Fruit fly (Drosophila melanogaster) whole organism, pupa: ENCODE data around the gene mRpL30.
A peak's percentile ranks its signal among the peaks of the same experiment; 100 is the strongest.

Source experiments
- CG10348 ChIP-seq: fragments of 200-800 bp; sonication (Bioruptor generic); IDR thresholded peaks from 2 replicates; pipeline ENCODE4 v1.3.6; 2022; ENCODE audit warnings: missing biosample characterization, missing genetic modification characterization
- CG12605 ChIP-seq: fragments of 200-800 bp; sonication (Bioruptor generic); IDR thresholded peaks from 2 replicates; pipeline ENCODE4 v1.3.6; 2022; ENCODE audit warnings: missing biosample characterization, missing genetic modification characterization
- CG13204 ChIP-seq: fragments of 200-800 bp; sonication (Bioruptor generic); optimal IDR thresholded peaks from 2 replicates; lab custom pipeline; 2018; ENCODE audit warnings: missing biosample characterization, mild to moderate bottlenecking, missing genetic modification characterization, moderate library complexity
- CG14655 ChIP-seq: fragments of 200-800 bp; sonication (Bioruptor generic); optimal IDR thresholded peaks from 3 replicates; lab custom pipeline; 2017; ENCODE audit warnings: mild to moderate bottlenecking, missing biosample characterization, missing genetic modification reagents, missing genetic modification characterization
- CG15710 ChIP-seq: fragments of 200-800 bp; sonication (Bioruptor generic); optimal IDR thresholded peaks from 2 replicates; lab custom pipeline; 2018; ENCODE audit warnings: missing biosample characterization, mild to moderate bottlenecking, missing genetic modification characterization, moderate library complexity
- CG17806 ChIP-seq: fragments of 200-800 bp; sonication (Bioruptor generic); optimal IDR thresholded peaks from 2 replicates; lab custom pipeline; 2018; ENCODE audit warnings: missing biosample characterization, mild to moderate bottlenecking, missing genetic modification characterization, moderate library complexity
- CG32121 ChIP-seq: fragments of 200-800 bp; sonication (Bioruptor generic); IDR thresholded peaks from 2 replicates; pipeline ENCODE4 v1.3.6; 2022; ENCODE audit warnings: missing biosample characterization, missing genetic modification characterization
- CG34367 ChIP-seq: fragments of 200-800 bp; sonication (Bioruptor generic); optimal IDR thresholded peaks from 2 replicates; lab custom pipeline; 2018; ENCODE audit warnings: missing biosample characterization, mild to moderate bottlenecking, missing genetic modification characterization
- CG4496 ChIP-seq: fragments of 200-800 bp; sonication (Bioruptor generic); IDR thresholded peaks from 3 replicates; pipeline ENCODE4 v1.3.6; 2022; ENCODE audit warnings: missing biosample characterization, missing genetic modification characterization
- CG8159 ChIP-seq: fragments of 200-800 bp; sonication (Bioruptor generic); optimal IDR thresholded peaks from 3 replicates; lab custom pipeline; 2018; ENCODE audit warnings: missing biosample characterization, mild to moderate bottlenecking, missing genetic modification characterization, moderate library complexity
- CG8301 ChIP-seq: fragments of 200-800 bp; sonication (Bioruptor generic); optimal IDR thresholded peaks from 2 replicates; lab custom pipeline; 2018; ENCODE audit warnings: missing biosample characterization, mild to moderate bottlenecking, missing genetic modification characterization
- CG9948 ChIP-seq: fragments of 200-800 bp; sonication (Bioruptor generic); optimal IDR thresholded peaks from 2 replicates; lab custom pipeline; 2018; ENCODE audit warnings: missing biosample characterization, mild to moderate bottlenecking, missing genetic modification characterization, moderate library complexity
- D1 ChIP-seq: fragments of 200-800 bp; sonication (Bioruptor generic); optimal IDR thresholded peaks from 2 replicates; lab custom pipeline; 2018; ENCODE audit warnings: missing biosample characterization, mild to moderate bottlenecking, missing genetic modification characterization, moderate library complexity
- EcR ChIP-seq: fragments of 200-800 bp; sonication (Bioruptor generic); optimal IDR thresholded peaks from 3 replicates; lab custom pipeline; 2019; ENCODE audit warnings: missing biosample characterization, missing genetic modification characterization, mild to moderate bottlenecking, moderate library complexity, missing genetic modification reagents
- Ets98B ChIP-seq: fragments of 200-800 bp; sonication (Bioruptor generic); IDR thresholded peaks from 2 replicates; pipeline ENCODE4 v1.3.6; 2022; ENCODE audit warnings: missing biosample characterization, missing genetic modification characterization
- Pif1A ChIP-seq: fragments of 200-800 bp; sonication (Bioruptor generic); optimal IDR thresholded peaks from 3 replicates; lab custom pipeline; 2016; ENCODE audit warnings: missing biosample characterization, missing genetic modification characterization
- Pif1B ChIP-seq: fragments of 200-800 bp; sonication (Bioruptor generic); optimal IDR thresholded peaks from 3 replicates; lab custom pipeline; 2016; ENCODE audit warnings: missing biosample characterization, missing genetic modification characterization
- Snoo ChIP-seq: fragments of 200-800 bp; sonication (Bioruptor generic); optimal IDR thresholded peaks from 3 replicates; lab custom pipeline; 2017; ENCODE audit warnings: missing biosample characterization, mild to moderate bottlenecking, missing genetic modification characterization, inconsistent platforms
- fd96Ca ChIP-seq: fragments of 200-800 bp; sonication (Bioruptor generic); IDR thresholded peaks from 3 replicates; pipeline ENCODE4 v1.3.6; 2022; ENCODE audit warnings: missing biosample characterization, missing genetic modification characterization
- gl ChIP-seq: fragments of 200-800 bp; sonication (Bioruptor generic); optimal IDR thresholded peaks from 2 replicates; lab custom pipeline; 2018; ENCODE audit warnings: missing biosample characterization, mild to moderate bottlenecking, missing genetic modification characterization
- rn ChIP-seq: fragments of 200-800 bp; sonication (Bioruptor generic); IDR thresholded peaks from 2 replicates; pipeline ENCODE4 v1.3.6; 2022; ENCODE audit warnings: missing biosample characterization, missing genetic modification characterization

Gene mRpL30

DNA sequence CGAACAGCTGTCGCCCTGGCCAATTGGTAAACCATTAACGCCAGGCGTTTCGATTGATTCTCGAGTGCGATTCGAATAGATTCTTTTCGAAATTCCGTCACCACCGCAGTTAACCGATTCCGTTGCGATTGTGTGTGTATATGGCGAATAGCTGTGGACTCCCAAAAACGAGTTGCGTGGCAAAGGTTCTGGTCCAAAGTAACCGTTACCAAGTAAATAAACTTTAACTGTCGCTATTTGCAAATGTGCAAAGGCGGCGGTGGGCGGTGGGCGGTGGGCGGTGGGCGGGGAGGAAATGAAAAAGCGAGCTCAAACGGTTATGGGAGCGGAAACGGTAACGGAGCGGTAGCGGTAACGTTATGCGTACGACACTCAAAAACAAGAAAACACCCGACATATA, 3.8 kb upstream of the mRpL30 start, which contains the start of gene CG3081:
TSS of gene CG3081 (minus strand) at position 101 of the 400 bp plus-strand sequence.
- TF ChIP-seq EcR (GFP tag; lab: Kevin White, UChicago), result no peak
- no peak for TF ChIP-seq Ets98B (GFP tag; lab: Robert Waterston, UW)
- TF ChIP-seq Pif1A, result no peak

DNA sequence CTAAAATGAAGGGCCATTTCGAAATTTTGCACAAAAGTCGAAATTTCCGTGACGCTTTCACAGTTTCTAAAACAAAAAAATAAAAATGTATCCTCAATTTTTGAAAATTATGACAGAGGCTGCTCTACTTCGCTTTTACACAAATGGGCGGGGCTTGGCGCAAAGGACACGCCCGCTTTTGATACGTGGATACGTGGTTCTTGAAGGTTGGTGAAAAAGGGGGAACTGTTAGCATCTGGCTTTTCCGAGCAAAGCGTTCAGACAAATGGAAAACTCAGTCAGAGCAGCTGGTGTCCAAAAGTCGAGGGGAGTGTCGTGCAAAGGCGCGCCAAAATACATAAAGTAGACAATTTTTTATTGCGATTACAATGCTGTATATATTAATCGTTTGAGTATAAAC, 2.9 kb upstream of the mRpL30 start, which contains the start of gene CG3062:
TSS of gene CG3062 (minus strand) at position 101 of the 400 bp plus-strand sequence.
- TF ChIP-seq CG34367, result no peak
- no peak for TF ChIP-seq CG15710 (tag; lab: Kevin White, UChicago)
- TF ChIP-seq CG9948 (tag; lab: Kevin White, UChicago), result no peak
- no peak for TF ChIP-seq EcR (GFP tag; lab: Kevin White, UChicago)
- no peak for TF ChIP-seq Ets98B (GFP tag; lab: Robert Waterston, UW)
- TF ChIP-seq CG12605 (GFP tag; lab: Robert Waterston, UW), result no peak
- no peak for TF ChIP-seq CG8159 (tag; lab: Kevin White, UChicago)
- TF ChIP-seq CG32121 (GFP tag; lab: Robert Waterston, UW), result no peak
- no peak for TF ChIP-seq CG8301 (tag; lab: Kevin White, UChicago)
- TF ChIP-seq Pif1A, result no peak
- no peak for TF ChIP-seq CG4496
- TF ChIP-seq CG13204 (GFP tag; lab: Kevin White, UChicago), result no peak
- TF ChIP-seq fd96Ca, result no peak
- TF ChIP-seq rn (GFP tag; lab: Robert Waterston, UW), result no peak
- no peak for TF ChIP-seq CG14655 (GFP tag; lab: Kevin White, UChicago)
- no peak for TF ChIP-seq D1
- no peak for TF ChIP-seq CG10348 (GFP tag; lab: Robert Waterston, UW)

DNA sequence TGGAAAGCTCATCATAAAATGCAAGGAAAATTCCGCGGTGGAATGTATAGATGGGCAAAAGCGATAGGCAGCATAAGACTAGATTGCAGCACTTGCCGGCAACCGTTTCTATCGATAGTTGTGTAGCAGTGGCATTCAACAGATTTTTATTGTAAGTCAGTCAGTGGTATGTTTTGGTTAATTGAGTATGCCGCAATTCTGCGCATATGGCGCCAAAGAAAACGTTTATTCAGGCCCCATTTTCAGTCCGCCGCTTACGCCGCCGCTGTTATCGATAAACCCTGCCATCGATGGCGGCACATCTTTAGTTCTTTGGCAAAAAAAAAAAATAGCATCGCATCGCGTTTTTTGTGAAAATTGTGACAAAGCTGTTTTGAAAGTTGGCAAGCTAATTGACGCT, 2.1 kb downstream of the mRpL30 start, which contains the start of the genes Cbp80 and Torsin:
TSS of gene Cbp80 (plus strand) at position 265 of the 400 bp plus-strand sequence.
TSS of gene Torsin (minus strand) at position 282 of the 400 bp plus-strand sequence.
- TF ChIP-seq gl (tag; lab: Kevin White, UChicago) (no peak), CG17806 (tag; lab: Kevin White, UChicago) (no peak), fd96Ca (0 out of 3 replicates have a peak, but pooled peaks have one; percentile 23), CG8301 (tag; lab: Kevin White, UChicago) (no peak), CG12605 (GFP tag; lab: Robert Waterston, UW) (no peak), D1 (no peak), CG4496 (no peak), Snoo (no peak), Pif1A (no peak), Pif1B (GFP tag; lab: Kevin White, UChicago) (no peak), EcR (GFP tag; lab: Kevin White, UChicago) (no peak), CG32121 (GFP tag; lab: Robert Waterston, UW) (0 out of 2 replicates have a peak, but pooled peaks have one; percentile 24), CG34367 (no peak), CG14655 (GFP tag; lab: Kevin White, UChicago) (no peak)
- TF ChIP-seq, all 21 proteins: peak for 2

DNA sequence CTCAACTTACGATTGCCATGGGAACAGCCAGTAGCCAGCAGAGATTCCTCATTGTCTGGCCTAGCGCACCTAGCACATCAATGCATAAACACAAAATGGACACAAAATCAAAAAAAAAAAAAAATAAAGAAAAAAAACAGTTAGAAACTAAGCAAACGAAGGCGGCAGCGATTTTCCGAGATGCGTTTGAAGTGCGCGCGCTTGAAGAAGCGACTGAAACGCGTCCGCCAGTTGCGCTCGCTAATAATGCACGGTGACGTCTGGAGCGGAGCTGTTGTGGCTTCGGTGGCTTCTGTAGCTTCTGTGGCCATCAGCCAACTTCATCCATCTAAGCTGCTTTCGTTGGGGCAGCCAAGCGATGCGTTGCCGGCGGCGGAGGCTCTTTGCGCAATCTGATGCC, 6.7 kb downstream of the mRpL30 start, which contains the start of gene CG15473:
TSS of gene CG15473 (minus strand) at position 101 of the 400 bp plus-strand sequence.
- TF ChIP-seq CG34367 (no peak), CG10348 (GFP tag; lab: Robert Waterston, UW) (no peak), Pif1A (no peak), CG13204 (GFP tag; lab: Kevin White, UChicago) (no peak), Snoo (no peak), CG4496 (no peak), CG9948 (tag; lab: Kevin White, UChicago) (no peak), CG17806 (tag; lab: Kevin White, UChicago) (no peak), CG8159 (tag; lab: Kevin White, UChicago) (no peak), CG15710 (tag; lab: Kevin White, UChicago) (no peak), Ets98B (GFP tag; lab: Robert Waterston, UW) (no peak), CG12605 (GFP tag; lab: Robert Waterston, UW) (no peak), EcR (GFP tag; lab: Kevin White, UChicago) (no peak), CG8301 (tag; lab: Kevin White, UChicago) (no peak), rn (GFP tag; lab: Robert Waterston, UW) (no peak)
- TF ChIP-seq, all 21 proteins: peak for 0

- TF ChIP-seq fd96Ca, result no peak
- no peak for TF ChIP-seq CG8159 (tag; lab: Kevin White, UChicago)
- TF ChIP-seq CG17806 (tag; lab: Kevin White, UChicago), result no peak
- TF ChIP-seq CG4496, result peak; percentile 33; the same call in 1 of the 3 replicates
Measured at dm6 chrX:4657896-4658295, 10.2 kb downstream of the mRpL30 start.

dm6 chrX:4660642-4661252, 13.1 kb downstream of the mRpL30 start:
- TF ChIP-seq CG12605 (GFP tag; lab: Robert Waterston, UW) (no peak), CG8159 (tag; lab: Kevin White, UChicago) (peak; percentile 32), CG14655 (GFP tag; lab: Kevin White, UChicago) (no peak), CG13204 (GFP tag; lab: Kevin White, UChicago) (no peak), CG9948 (tag; lab: Kevin White, UChicago) (peak; percentile 25), gl (tag; lab: Kevin White, UChicago) (no peak), CG15710 (tag; lab: Kevin White, UChicago) (peak; percentile 9)
- TF ChIP-seq, all 21 proteins: peak for 3
